Worm (Caenorhabditis elegans) whole organism, early embryonic: Measurements from ENCODE around the gene T04C10.3.

Experiments
- B0310.2 ChIP-seq: sonication (generic microtip); optimal IDR thresholded peaks from 2 replicates; lab custom pipeline; 2016; ENCODE audit warnings: mild to moderate bottlenecking, missing genetic modification characterization, missing compliant biosample characterization
- F13C5.2 ChIP-seq: sonication (generic microtip); optimal IDR thresholded peaks from 2 replicates; lab custom pipeline; 2017; ENCODE audit warnings: mild to moderate bottlenecking, missing genetic modification characterization, inconsistent platforms, missing compliant biosample characterization
- ama-1 ChIP-seq: fragments of 150-350 bp; optimal IDR thresholded peaks from 2 replicates; lab custom pipeline; 2014
- ceh-13 ChIP-seq: fragments of 200-800 bp; sonication (Bioruptor generic); optimal IDR thresholded peaks from 2 replicates; lab custom pipeline; 2018; ENCODE audit warnings: mild to moderate bottlenecking, missing genetic modification characterization, missing compliant biosample characterization
- ceh-36 ChIP-seq: sonication (generic microtip); optimal IDR thresholded peaks from 2 replicates; lab custom pipeline; 2016; ENCODE audit warnings: missing genetic modification characterization, inconsistent platforms, missing compliant biosample characterization
- ets-7 ChIP-seq: sonication (generic microtip); optimal IDR thresholded peaks from 2 replicates; lab custom pipeline; 2016; ENCODE audit warnings: missing genotype, missing genetic modification characterization, missing compliant biosample characterization
- flt-1 ChIP-seq: fragments of 200-800 bp; sonication (Bioruptor generic); IDR thresholded peaks from 2 replicates; pipeline ENCODE4 v1.3.6; 2022; ENCODE audit warnings: missing genetic modification characterization, missing compliant biosample characterization
- hmbx-1 ChIP-seq: sonication (generic microtip); optimal IDR thresholded peaks from 2 replicates; lab custom pipeline; 2016; ENCODE audit warnings: mild to moderate bottlenecking, missing genetic modification characterization, missing compliant biosample characterization
- hmg-4 ChIP-seq: fragments of 200-800 bp; sonication (Bioruptor generic); optimal IDR thresholded peaks from 2 replicates; lab custom pipeline; 2018; ENCODE audit warnings: mild to moderate bottlenecking, missing genetic modification characterization, missing compliant biosample characterization
- hnd-1 ChIP-seq: sonication (generic microtip); optimal IDR thresholded peaks from 2 replicates; lab custom pipeline; 2016; ENCODE audit warnings: missing genetic modification characterization, missing compliant biosample characterization
- scrt-1 ChIP-seq: fragments of 200-800 bp; sonication (Bioruptor generic); IDR thresholded peaks from 2 replicates; pipeline ENCODE4 v1.3.6; 2022; ENCODE audit warnings: missing genetic modification characterization, missing compliant biosample characterization
- tbx-11 ChIP-seq: fragments of 200-800 bp; sonication (Bioruptor generic); IDR thresholded peaks from 2 replicates; pipeline ENCODE4 v1.3.6; 2022; ENCODE audit warnings: missing genetic modification characterization, missing compliant biosample characterization
- tbx-37 ChIP-seq: fragments of 200-800 bp; sonication (Bioruptor generic); conservative IDR thresholded peaks from 2 replicates; pipeline ENCODE4 v1.3.6; 2022; ENCODE audit warnings: missing genetic modification reagents, missing genetic modification characterization, missing compliant biosample characterization

ce11 chrX:14841030-14841429 lies 28.9 kb downstream of the T04C10.3 start:
- TF ChIP-seq hmbx-1 (tag; lab: Kevin White, UChicago), result no peak
- no peak for TF ChIP-seq tbx-11
- TF ChIP-seq tbx-37 (GFP tag; lab: Robert Waterston, UW), result no peak
- TF ChIP-seq scrt-1 (GFP tag; lab: Robert Waterston, UW), result no peak
- TF ChIP-seq ama-1, result no peak
- no peak for TF ChIP-seq hnd-1 (tag; lab: Kevin White, UChicago)
- no peak for TF ChIP-seq B0310.2 (tag; lab: Kevin White, UChicago)
- TF ChIP-seq ceh-13 (GFP tag; lab: Kevin White, UChicago), result no peak
- no peak for TF ChIP-seq flt-1 (GFP tag; lab: Robert Waterston, UW)
- TF ChIP-seq ceh-36, result no peak
- peak; percentile 82 for TF ChIP-seq hmg-4 (GFP tag; lab: Kevin White, UChicago)
- peak; percentile 73 for TF ChIP-seq F13C5.2
- no peak for TF ChIP-seq ets-7 (tag; lab: Kevin White, UChicago)
